Fruit fly (Drosophila melanogaster): ENCODE measurements around the gene CG14346.

CG14346 gene

DNA sequence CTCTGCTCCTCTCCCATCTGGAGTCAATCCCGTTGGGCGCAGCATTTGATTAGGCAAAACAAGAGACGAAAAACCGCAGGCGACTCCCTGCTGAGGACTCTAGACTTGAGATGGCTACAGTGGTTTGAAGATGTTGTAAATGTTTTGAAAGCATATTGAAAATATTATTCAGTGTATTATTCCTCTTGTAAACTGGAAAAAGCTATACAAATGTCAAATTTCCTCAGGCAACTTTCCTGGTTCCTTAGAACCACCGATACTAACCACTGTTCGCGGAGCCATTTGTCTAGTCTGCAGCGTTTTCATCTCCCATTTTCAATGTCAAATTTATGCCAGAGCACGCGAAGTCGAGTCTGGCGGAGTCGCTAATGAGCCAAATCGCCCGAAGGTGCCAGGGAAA, 34.9 kb downstream of the CG14346 start (continued):
- TF ChIP-seq hth (optimal IDR thresholded peaks at IDR 0.05): no peak
- TF ChIP-seq C15 (GFP tag; IDR thresholded peaks at IDR 0.05): no peak
- no peak for TF ChIP-seq CG10147 (GFP tag; optimal IDR thresholded peaks at IDR 0.05)
- TF ChIP-seq NFAT (GFP tag; IDR thresholded peaks at IDR 0.05): no peak
- TF ChIP-seq CG30020 (tag; optimal IDR thresholded peaks at IDR 0.05): no peak
- no peak for TF ChIP-seq CG14710 (tag; optimal IDR thresholded peaks at IDR 0.05)
- TF ChIP-seq CG11456 (GFP tag; IDR thresholded peaks at IDR 0.05): no peak
- TF ChIP-seq tio (GFP tag; optimal IDR thresholded peaks at IDR 0.05): no peak
- no peak for TF ChIP-seq Usf (GFP tag; optimal IDR thresholded peaks at IDR 0.05)
- TF ChIP-seq CG9609 (GFP tag; optimal IDR thresholded peaks at IDR 0.05): no peak
- no peak for TF ChIP-seq aop (GFP tag; IDR thresholded peaks at IDR 0.05)
- TF ChIP-seq pb (GFP tag; optimal IDR thresholded peaks at IDR 0.05): no peak
- no peak for TF ChIP-seq bowl (GFP tag; IDR thresholded peaks at IDR 0.05)
- no peak for TF ChIP-seq trh (GFP tag; optimal IDR thresholded peaks at IDR 0.05)
- TF ChIP-seq pita (GFP tag; optimal IDR thresholded peaks at IDR 0.05): no peak
- TF ChIP-seq gem (tag; optimal IDR thresholded peaks at IDR 0.05): no peak
- TF ChIP-seq CG14860 (GFP tag; IDR thresholded peaks at IDR 0.05; ENCODE audit: partially characterized antibody): no peak
- no peak for TF ChIP-seq CG10979 (tag; optimal IDR thresholded peaks at IDR 0.05)
- no peak for TF ChIP-seq gcm2 (GFP tag; optimal IDR thresholded peaks at IDR 0.05)
- TF ChIP-seq CG15696 (tag; optimal IDR thresholded peaks at IDR 0.05): no peak
- TF ChIP-seq CG3163 (GFP tag; optimal IDR thresholded peaks at IDR 0.05): no peak
- TF ChIP-seq CG4820 (GFP tag; optimal IDR thresholded peaks at IDR 0.05): no peak
- no peak for TF ChIP-seq yki (optimal IDR thresholded peaks at IDR 0.05)
- 0 out of 2 replicates have a peak, but pooled peaks have one; percentile 18 for TF ChIP-seq CG5953 (GFP tag; IDR thresholded peaks at IDR 0.05)
- peak; percentile 47 for TF ChIP-seq Med (GFP tag)

DNA sequence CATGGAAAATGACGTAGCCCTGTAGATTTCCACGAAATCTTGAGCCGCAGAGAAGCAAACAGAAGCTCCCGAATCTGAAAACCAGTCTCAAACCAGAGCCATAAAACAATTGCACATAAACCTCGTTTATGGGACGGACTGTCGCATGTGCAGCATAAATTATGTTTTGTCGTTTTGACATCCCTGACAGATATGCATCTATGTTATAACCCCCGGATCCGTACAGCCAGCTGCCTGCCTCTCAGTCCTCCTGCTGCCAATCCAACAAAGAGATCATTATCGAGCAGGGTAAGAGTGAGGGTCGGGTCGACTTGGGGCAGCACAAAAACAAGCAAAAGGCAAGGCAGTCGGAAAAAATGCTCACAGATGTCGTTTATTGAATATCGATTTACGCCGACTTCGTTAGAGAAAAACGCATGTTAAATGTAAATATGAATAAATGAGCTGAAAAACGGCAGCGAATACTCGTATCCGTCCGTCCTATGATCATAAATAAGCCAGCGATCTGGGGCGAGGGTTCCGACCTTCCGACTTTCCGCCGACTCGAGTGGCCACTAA, 37.2 kb downstream of the CG14346 start:
- TF ChIP-seq CG7372 (GFP tag; IDR thresholded peaks at IDR 0.05) (no peak), hth (optimal IDR thresholded peaks at IDR 0.05) (peak; percentile 94), CG5245 (GFP tag; optimal IDR thresholded peaks at IDR 0.05) (no peak), Elba2 (GFP tag; optimal IDR thresholded peaks at IDR 0.05) (no peak), sens (GFP tag) (peak; percentile 49), CG2889 (GFP tag; IDR thresholded peaks at IDR 0.05) (no peak), cad (GFP tag; optimal IDR thresholded peaks at IDR 0.05) (peak; percentile 79), grn (GFP tag; optimal IDR thresholded peaks at IDR 0.05) (peak; percentile 93), jumu (GFP tag; optimal IDR thresholded peaks at IDR 0.05) (no peak), jigr1 (GFP tag; IDR thresholded peaks at IDR 0.05) (no peak), Hr39 (optimal IDR thresholded peaks at IDR 0.05) (no peak), pros (GFP tag; optimal IDR thresholded peaks at IDR 0.05) (peak; percentile 74), Hand (GFP tag; optimal IDR thresholded peaks at IDR 0.05) (no peak), zen2 (GFP tag; IDR thresholded peaks at IDR 0.05; ENCODE audit: partially characterized antibody) (no peak), kni (GFP tag; optimal IDR thresholded peaks at IDR 0.05) (peak; percentile 82), mam (GFP tag; optimal IDR thresholded peaks at IDR 0.05) (no peak), Stat92E (GFP tag; optimal IDR thresholded peaks at IDR 0.05) (no peak), D (optimal IDR thresholded peaks at IDR 0.05) (peak; percentile 63), D (GFP tag; optimal IDR thresholded peaks at IDR 0.05) (no peak), chinmo (GFP tag; IDR thresholded peaks at IDR 0.05; ENCODE audit: partially characterized antibody) (0 out of 4 replicates have a peak, but pooled peaks have one; percentile 12), CG2712 (tag; optimal IDR thresholded peaks at IDR 0.05) (no peak), CG15479 (GFP tag; optimal IDR thresholded peaks at IDR 0.05) (peak; percentile 28), Dip2 (GFP tag; IDR thresholded peaks at IDR 0.05) (no peak), CG8290 (GFP tag; optimal IDR thresholded peaks at IDR 0.05) (no peak), CG8290 (tag; optimal IDR thresholded peaks at IDR 0.05) (no peak), CG11456 (GFP tag; IDR thresholded peaks at IDR 0.05) (0 out of 3 replicates have a peak, but pooled peaks have one; percentile 42), vvl (GFP tag; IDR thresholded peaks at IDR 0.05) (0 out of 2 replicates have a peak, but pooled peaks have one; percentile 13), CG15514 (GFP tag; optimal IDR thresholded peaks at IDR 0.05) (no peak), CG2875 (GFP tag; optimal IDR thresholded peaks at IDR 0.05) (no peak), onecut (GFP tag; IDR thresholded peaks at IDR 0.05) (peak; percentile 65)

Measured in whole organism, embryonic.